Worm (Caenorhabditis elegans) whole organism, L2 larva: ENCODE measurements around the gene nas-20.

ENCODE experiments used
- C34F6.9 ChIP-seq: fragments of 150-350 bp; optimal IDR thresholded peaks from 2 replicates; lab custom pipeline; 2014; ENCODE audit warnings: missing biosample characterization, missing genetic modification characterization
- F13H6.1 ChIP-seq: sonication (generic microtip); optimal IDR thresholded peaks from 2 replicates; lab custom pipeline; 2016; ENCODE audit warnings: missing genetic modification characterization, missing compliant biosample characterization
- R02D3.7 ChIP-seq: fragments of 150-350 bp; optimal IDR thresholded peaks from 2 replicates; lab custom pipeline; 2014; ENCODE audit warnings: missing biosample characterization, missing genetic modification characterization
- Y55F3AM.14 ChIP-seq: fragments of 200-800 bp; sonication (Bioruptor generic); optimal IDR thresholded peaks from 2 replicates; lab custom pipeline; 2018; ENCODE audit warnings: mild to moderate bottlenecking, missing genetic modification characterization, missing compliant biosample characterization
- aly-2 ChIP-seq: fragments of 150-350 bp; optimal IDR thresholded peaks from 2 replicates; lab custom pipeline; 2014; ENCODE audit warnings: missing biosample characterization, missing genetic modification characterization
- ama-1 ChIP-seq: fragments of 150-350 bp; optimal IDR thresholded peaks from 2 replicates; lab custom pipeline; 2018; ENCODE audit warnings: inconsistent platforms
- blmp-1 ChIP-seq: sonication (generic microtip); optimal IDR thresholded peaks from 2 replicates; lab custom pipeline; 2017; ENCODE audit warnings: missing genetic modification characterization, mild to moderate bottlenecking, missing compliant biosample characterization, antibody characterized with exemption, moderate library complexity; ENCODE audit not compliant: insufficient read depth
- ceh-16 ChIP-seq: fragments of 150-350 bp; optimal IDR thresholded peaks from 2 replicates; lab custom pipeline; 2014; ENCODE audit warnings: missing biosample characterization, missing genetic modification characterization
- ceh-82 ChIP-seq: fragments of 150-350 bp; optimal IDR thresholded peaks from 2 replicates; lab custom pipeline; 2014; ENCODE audit warnings: missing biosample characterization, missing genetic modification characterization
- crh-2 ChIP-seq: sonication (generic microtip); optimal IDR thresholded peaks from 2 replicates; lab custom pipeline; 2017; ENCODE audit warnings: missing biosample characterization, missing genetic modification characterization
- dmd-4 ChIP-seq: sonication (generic microtip); optimal IDR thresholded peaks from 2 replicates; lab custom pipeline; 2017; ENCODE audit warnings: missing biosample characterization, missing genetic modification characterization
- egl-27 ChIP-seq: sonication (generic microtip); optimal IDR thresholded peaks from 3 replicates; lab custom pipeline; 2017; ENCODE audit warnings: missing biosample characterization, missing genetic modification reagents, missing genetic modification characterization
- elt-1 ChIP-seq: fragments of 150-350 bp; optimal IDR thresholded peaks from 2 replicates; lab custom pipeline; 2014; ENCODE audit warnings: missing biosample characterization, missing genetic modification characterization
- fos-1 ChIP-seq: fragments of 150-350 bp; optimal IDR thresholded peaks from 2 replicates; lab custom pipeline; 2014; ENCODE audit warnings: missing biosample characterization, missing genetic modification characterization
- gmeb-1 ChIP-seq: fragments of 150-350 bp; optimal IDR thresholded peaks from 2 replicates; lab custom pipeline; 2014; ENCODE audit warnings: missing biosample characterization, missing genetic modification characterization
- lin-11 ChIP-seq: fragments of 150-350 bp; sonication (generic microtip); optimal IDR thresholded peaks from 2 replicates; lab custom pipeline; 2014; ENCODE audit warnings: missing biosample characterization, missing genetic modification characterization, inconsistent platforms, mixed read lengths
- lin-13 ChIP-seq: fragments of 150-350 bp; optimal IDR thresholded peaks from 2 replicates; lab custom pipeline; 2014; ENCODE audit warnings: missing biosample characterization, missing genetic modification reagents, missing genetic modification characterization
- lin-39 ChIP-seq: fragments of 150-350 bp; optimal IDR thresholded peaks from 2 replicates; lab custom pipeline; 2014; ENCODE audit warnings: missing biosample characterization, missing genetic modification reagents, missing genetic modification characterization
- lsy-2 ChIP-seq, 2 experiments: fragments of 150-350 bp in 1 of 2; sonication (generic microtip) in 1 of 2; optimal IDR thresholded peaks; 2 replicates each; lab custom pipeline; 2014 to 2017; ENCODE audit warnings: missing biosample characterization in 2 of 2, missing genetic modification characterization in 2 of 2
- mab-5 ChIP-seq: fragments of 150-350 bp; optimal IDR thresholded peaks from 2 replicates; lab custom pipeline; 2014; ENCODE audit warnings: missing biosample characterization, missing genetic modification characterization
- mdl-1 ChIP-seq, 2 experiments: fragments of 150-350 bp in 1 of 2; sonication (generic microtip) in 1 of 2; optimal IDR thresholded peaks; 2 replicates each; lab custom pipeline; 2017; ENCODE audit warnings: missing biosample characterization in 2 of 2, missing genetic modification characterization in 2 of 2
- nhr-10 ChIP-seq: sonication (generic microtip); optimal IDR thresholded peaks from 2 replicates; lab custom pipeline; 2017; ENCODE audit warnings: missing biosample characterization, missing genetic modification characterization
- nhr-11 ChIP-seq: fragments of 150-350 bp; optimal IDR thresholded peaks from 2 replicates; lab custom pipeline; 2014; ENCODE audit warnings: missing biosample characterization, missing genetic modification characterization
- nhr-12 ChIP-seq: fragments of 150-350 bp; optimal IDR thresholded peaks from 2 replicates; lab custom pipeline; 2014; ENCODE audit warnings: missing biosample characterization, missing genetic modification characterization
- nhr-129 ChIP-seq: fragments of 150-350 bp; optimal IDR thresholded peaks from 2 replicates; lab custom pipeline; 2014; ENCODE audit warnings: missing biosample characterization, missing genetic modification characterization
- nhr-21 ChIP-seq: fragments of 150-350 bp; optimal IDR thresholded peaks from 2 replicates; lab custom pipeline; 2014; ENCODE audit warnings: missing biosample characterization, missing genetic modification characterization
- nhr-23 ChIP-seq: fragments of 150-350 bp; optimal IDR thresholded peaks from 2 replicates; lab custom pipeline; 2014; ENCODE audit warnings: missing biosample characterization, missing genetic modification reagents, missing genetic modification characterization
- nhr-237 ChIP-seq: fragments of 150-350 bp; optimal IDR thresholded peaks from 2 replicates; lab custom pipeline; 2014; ENCODE audit warnings: missing biosample characterization, missing genetic modification characterization
- nhr-25 ChIP-seq: fragments of 150-350 bp; sonication (generic microtip); optimal IDR thresholded peaks from 3 replicates; lab custom pipeline; 2014; ENCODE audit warnings: missing biosample characterization, missing genetic modification characterization
- nhr-6 ChIP-seq: fragments of 150-350 bp; optimal IDR thresholded peaks from 2 replicates; lab custom pipeline; 2014; ENCODE audit warnings: missing biosample characterization, missing genetic modification characterization
- nhr-77 ChIP-seq: fragments of 150-350 bp; optimal IDR thresholded peaks from 2 replicates; lab custom pipeline; 2014; ENCODE audit warnings: missing biosample characterization, missing genetic modification characterization
- peb-1 ChIP-seq: fragments of 150-350 bp; optimal IDR thresholded peaks from 2 replicates; lab custom pipeline; 2014; ENCODE audit warnings: missing biosample characterization, missing genetic modification characterization
- sem-4 ChIP-seq: fragments of 150-350 bp; optimal IDR thresholded peaks from 2 replicates; lab custom pipeline; 2014; ENCODE audit warnings: missing biosample characterization, missing genetic modification reagents, missing genetic modification characterization
- skn-1 ChIP-seq: sonication (generic microtip); optimal IDR thresholded peaks from 2 replicates; lab custom pipeline; 2017; ENCODE audit warnings: missing biosample characterization, missing genetic modification characterization
- sma-9 ChIP-seq, 2 experiments: fragments of 150-350 bp in 1 of 2; sonication (generic microtip) in 1 of 2; optimal IDR thresholded peaks; 2 replicates each; lab custom pipeline; 2014 to 2016; ENCODE audit warnings: missing genetic modification characterization in 2 of 2, mild to moderate bottlenecking in 1 of 2, missing biosample characterization in 1 of 2, missing compliant biosample characterization in 1 of 2, missing genetic modification reagents in 1 of 2, moderate library complexity in 1 of 2
- snpc-4 ChIP-seq: fragments of 150-350 bp; optimal IDR thresholded peaks from 2 replicates; lab custom pipeline; 2014; ENCODE audit warnings: missing biosample characterization, missing genetic modification characterization
- unc-39 ChIP-seq: fragments of 150-350 bp; optimal IDR thresholded peaks from 2 replicates; lab custom pipeline; 2014; ENCODE audit warnings: missing biosample characterization, missing genetic modification characterization
- unc-55 ChIP-seq: fragments of 150-350 bp; sonication (generic microtip); optimal IDR thresholded peaks from 3 replicates; lab custom pipeline; 2014; ENCODE audit warnings: missing biosample characterization, missing genetic modification reagents, missing genetic modification characterization
- unc-62 ChIP-seq: fragments of 150-350 bp; optimal IDR thresholded peaks from 2 replicates; lab custom pipeline; 2014; ENCODE audit warnings: missing biosample characterization, missing genetic modification reagents, missing genetic modification characterization
- zag-1 ChIP-seq: fragments of 150-350 bp; optimal IDR thresholded peaks from 2 replicates; lab custom pipeline; 2014; ENCODE audit warnings: missing biosample characterization, missing genetic modification characterization
- ztf-1 ChIP-seq: fragments of 200-800 bp; sonication (Bioruptor generic); conservative IDR thresholded peaks from 2 replicates; pipeline ENCODE4 v1.3.6; 2022; ENCODE audit warnings: missing genetic modification characterization, missing compliant biosample characterization
- ztf-11 ChIP-seq: sonication (generic microtip); optimal IDR thresholded peaks from 2 replicates; lab custom pipeline; 2017; ENCODE audit warnings: missing biosample characterization, missing genetic modification characterization
- ztf-4 ChIP-seq: fragments of 150-350 bp; optimal IDR thresholded peaks from 2 replicates; lab custom pipeline; 2014; ENCODE audit warnings: missing biosample characterization, missing genetic modification characterization

The nas-20 gene

DNA sequence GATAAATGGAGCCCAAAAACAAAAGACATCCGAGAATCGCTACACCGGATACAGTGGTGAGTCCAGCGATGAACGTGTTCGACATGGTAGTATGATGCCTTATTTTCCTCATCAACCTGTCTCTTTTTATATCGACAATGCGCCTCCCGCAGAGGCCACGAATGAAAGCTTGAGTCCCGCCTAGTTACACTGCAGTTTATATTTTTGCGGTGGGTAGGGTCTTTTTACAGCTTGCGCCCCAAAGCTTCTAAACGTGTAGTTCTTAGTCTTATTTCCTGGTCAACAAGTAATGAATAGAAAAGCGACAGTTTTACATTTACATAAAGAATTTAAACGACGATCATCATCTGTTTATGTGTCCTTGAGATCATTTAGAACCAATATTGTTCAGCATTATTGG, 21.9 kb downstream of the nas-20 start, which contains the start of gene col-156:
Gene col-156 (minus strand): TSS at position 101 of the 400 bp plus-strand sequence.
- no peak for TF ChIP-seq C34F6.9 (tag; lab: Kevin White, UChicago)
- no peak for TF ChIP-seq sma-9 (GFP tag; optimal IDR thresholded peaks at IDR 0.05; lab: Kevin White, UChicago)
- TF ChIP-seq sma-9 (tag; optimal IDR thresholded peaks at IDR 0.05; lab: Kevin White, UChicago), result no peak
- no peak for TF ChIP-seq nhr-77 (tag; lab: Kevin White, UChicago)
- TF ChIP-seq nhr-21 (tag; lab: Kevin White, UChicago), result no peak

DNA sequence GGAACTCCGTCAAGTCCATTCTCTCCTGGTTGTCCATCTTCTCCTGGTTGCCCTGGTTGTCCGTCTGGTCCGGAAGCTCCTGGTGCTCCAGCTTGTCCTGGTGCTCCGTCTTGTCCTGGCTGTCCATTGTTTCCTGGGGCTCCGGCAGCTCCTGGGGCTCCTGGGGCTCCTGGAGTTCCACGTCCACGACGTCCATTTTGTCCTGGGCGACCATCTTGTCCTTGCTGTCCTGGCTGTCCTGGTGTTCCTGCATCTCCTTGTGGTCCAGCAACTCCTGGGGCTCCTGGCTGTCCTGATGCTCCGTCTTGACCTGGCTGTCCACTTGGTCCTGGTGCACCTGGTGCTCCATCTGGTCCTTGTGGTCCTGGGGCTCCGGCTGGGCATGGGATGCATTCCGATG, 22.7 kb downstream of the nas-20 start:
- TF ChIP-seq fos-1 (tag; lab: Kevin White, UChicago) (no peak), lin-13 (GFP tag; lab: Kevin White, UChicago) (no peak), dmd-4 (tag; lab: Kevin White, UChicago) (no peak), nhr-77 (tag; lab: Kevin White, UChicago) (no peak), sem-4 (tag; lab: Kevin White, UChicago) (no peak), gmeb-1 (tag; lab: Kevin White, UChicago) (no peak), snpc-4 (tag; lab: Kevin White, UChicago) (no peak), nhr-129 (no peak), sma-9 (GFP tag; optimal IDR thresholded peaks at IDR 0.05; lab: Kevin White, UChicago) (no peak), sma-9 (tag; optimal IDR thresholded peaks at IDR 0.05; lab: Kevin White, UChicago) (no peak), lin-39 (tag; lab: Kevin White, UChicago) (no peak), egl-27 (tag; lab: Kevin White, UChicago) (no peak), mdl-1 (tag; optimal IDR thresholded peaks at IDR 0.05; lab: Kevin White, UChicago) (no peak), ztf-11 (tag; lab: Kevin White, UChicago) (no peak), R02D3.7 (tag; lab: Kevin White, UChicago) (no peak), ama-1 (no peak), nhr-21 (tag; lab: Kevin White, UChicago) (no peak), blmp-1 (tag; lab: Kevin White, UChicago) (no peak), elt-1 (no peak), nhr-25 (tag; lab: Kevin White, UChicago) (no peak), unc-55 (GFP tag; lab: Kevin White, UChicago) (no peak)

DNA sequence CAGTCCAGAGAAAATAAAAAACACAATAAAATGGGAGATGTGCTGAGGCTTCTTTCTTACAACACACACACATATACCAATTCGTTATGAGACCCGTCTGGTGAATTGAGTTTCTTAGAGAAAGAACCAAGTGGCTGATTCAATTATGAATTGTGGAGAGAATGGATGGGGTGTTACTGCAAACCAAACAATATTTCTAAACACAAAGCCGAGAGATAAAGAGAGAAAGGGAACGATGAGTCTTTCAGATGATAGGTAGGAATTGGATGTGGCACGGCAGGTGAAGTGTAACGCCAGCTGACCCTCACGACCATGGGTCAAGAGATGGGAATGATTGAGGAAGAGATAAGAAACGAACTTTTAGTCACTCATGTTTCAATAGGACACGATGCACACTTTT, 25.8 kb downstream of the nas-20 start, which contains the start of gene mig-17:
Gene mig-17 (plus strand): TSS at position 389 of the 400 bp plus-strand sequence.
- TF ChIP-seq sma-9 (GFP tag; optimal IDR thresholded peaks at IDR 0.05; lab: Kevin White, UChicago), result peak; percentile 7
- TF ChIP-seq sma-9 (tag; optimal IDR thresholded peaks at IDR 0.05; lab: Kevin White, UChicago), result no peak
- TF ChIP-seq nhr-129, result peak; percentile 31
- TF ChIP-seq F13H6.1 (tag; lab: Kevin White, UChicago), result peak; percentile 56
- no peak for TF ChIP-seq elt-1

DNA sequence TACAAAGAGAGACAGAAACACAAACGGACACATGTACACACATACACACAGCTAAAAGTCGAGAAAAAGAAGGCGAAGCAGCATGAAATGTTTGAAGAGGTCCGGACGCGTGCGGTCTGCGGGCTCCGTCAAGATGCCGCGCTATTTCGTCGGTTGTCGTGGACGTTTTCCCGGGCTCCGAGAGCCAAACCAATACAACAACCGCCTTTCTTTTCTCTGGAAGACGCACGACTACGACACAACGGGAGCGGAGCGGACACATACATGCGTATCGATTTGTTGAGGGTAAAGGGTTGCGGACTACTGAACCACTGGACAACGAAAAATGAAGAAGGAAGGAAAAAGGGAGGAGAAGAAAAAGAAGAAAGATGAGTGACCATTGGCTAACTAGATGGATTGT, 26.7 kb downstream of the nas-20 start:
- TF ChIP-seq nhr-21 (tag; lab: Kevin White, UChicago) (no peak), lsy-2 (tag; optimal IDR thresholded peaks at IDR 0.05; lab: Kevin White, UChicago) (peak in 1 of 2 experiments; percentile 5), mab-5 (tag; lab: Kevin White, UChicago) (peak; percentile 14), ceh-82 (tag; lab: Kevin White, UChicago) (no peak), ama-1 (no peak), sma-9 (GFP tag; optimal IDR thresholded peaks at IDR 0.05; lab: Kevin White, UChicago) (peak; percentile 14), sma-9 (tag; optimal IDR thresholded peaks at IDR 0.05; lab: Kevin White, UChicago) (no peak), ztf-1 (GFP tag; lab: Robert Waterston, UW) (no peak), elt-1 (no peak), Y55F3AM.14 (GFP tag; lab: Kevin White, UChicago) (no peak), unc-62 (GFP tag; lab: Kevin White, UChicago) (no peak), gmeb-1 (tag; lab: Kevin White, UChicago) (no peak), nhr-25 (tag; lab: Kevin White, UChicago) (no peak), blmp-1 (tag; lab: Kevin White, UChicago) (no peak), lin-11 (no peak), nhr-23 (tag; lab: Kevin White, UChicago) (no peak), F13H6.1 (tag; lab: Kevin White, UChicago) (peak; percentile 75), nhr-129 (no peak), peb-1 (tag; lab: Kevin White, UChicago) (no peak), zag-1 (tag; lab: Kevin White, UChicago) (peak; percentile 58), nhr-77 (tag; lab: Kevin White, UChicago) (no peak), ceh-16 (tag; lab: Kevin White, UChicago) (no peak), nhr-6 (tag; lab: Kevin White, UChicago) (no peak), R02D3.7 (tag; lab: Kevin White, UChicago) (no peak), skn-1 (tag; lab: Kevin White, UChicago) (no peak), dmd-4 (tag; lab: Kevin White, UChicago) (no peak), ztf-4 (no peak), snpc-4 (tag; lab: Kevin White, UChicago) (no peak), nhr-10 (tag; lab: Kevin White, UChicago) (no peak), aly-2 (no peak), nhr-12 (tag; lab: Kevin White, UChicago) (no peak), lin-13 (GFP tag; lab: Kevin White, UChicago) (peak; percentile 22), nhr-11 (tag; lab: Kevin White, UChicago) (no peak), crh-2 (tag; lab: Kevin White, UChicago) (no peak), unc-55 (GFP tag; lab: Kevin White, UChicago) (peak; percentile 61), fos-1 (tag; lab: Kevin White, UChicago) (no peak), lin-39 (tag; lab: Kevin White, UChicago) (no peak), unc-39 (tag; lab: Kevin White, UChicago) (no peak), nhr-237 (tag; lab: Kevin White, UChicago) (no peak), egl-27 (tag; lab: Kevin White, UChicago) (no peak), C34F6.9 (tag; lab: Kevin White, UChicago) (peak; percentile 43)
